Worm (Caenorhabditis elegans): ENCODE results near the gene F07E5.13.

The F07E5.13 gene

DNA sequence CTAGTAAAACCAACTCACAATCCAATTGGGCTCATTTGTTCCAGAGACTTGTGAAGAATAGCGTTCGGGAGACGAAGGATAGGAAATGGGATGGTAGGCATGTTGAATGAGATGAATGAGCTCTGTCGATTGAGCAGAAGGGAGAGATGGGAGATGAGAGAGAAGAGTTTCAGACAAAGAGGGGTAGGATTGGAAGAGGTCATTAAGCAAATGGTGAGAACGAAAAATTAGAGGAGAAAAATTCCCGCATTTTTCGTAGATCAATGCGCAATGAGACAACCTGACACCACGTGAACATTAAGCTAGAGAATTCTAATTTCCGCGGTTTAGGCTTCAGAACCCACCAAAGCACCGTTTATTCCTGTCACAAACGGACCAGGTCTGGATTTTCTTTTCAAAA lies at the start of gene F07E5.13:
Gene F07E5.13 (minus strand): TSS at position 101 of the 400 bp plus-strand sequence.
- TF ChIP-seq mep-1 (tag; optimal IDR thresholded peaks at IDR 0.05) (no peak), zip-8 (tag; optimal IDR thresholded peaks at IDR 0.05) (no peak)

DNA sequence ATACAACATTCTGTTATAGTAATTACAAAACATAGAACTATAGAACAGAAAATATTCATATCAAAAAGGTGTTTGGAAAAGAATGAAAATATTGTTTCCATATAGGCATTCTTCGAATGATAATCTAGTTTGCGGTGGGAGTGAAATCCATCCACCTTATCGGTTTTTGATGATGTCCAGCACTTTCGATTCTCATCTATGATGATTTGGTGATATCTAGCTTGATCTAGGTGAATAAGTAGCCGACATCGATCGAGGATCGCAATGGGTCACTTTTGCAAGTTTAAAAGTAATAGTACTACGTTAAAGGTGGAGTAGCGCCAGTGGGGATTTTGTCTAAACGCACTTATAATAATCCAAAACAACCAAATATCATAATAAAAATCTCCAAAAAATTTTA lies 49.1 kb upstream of the F07E5.13 start, which contains the start of gene R52.6:
Gene R52.6 (minus strand): TSS at position 101 of the 400 bp plus-strand sequence.
- no peak for TF ChIP-seq unc-39 (tag; optimal IDR thresholded peaks at IDR 0.05)
- TF ChIP-seq ham-2 (GFP tag; optimal IDR thresholded peaks at IDR 0.05): no peak
- TF ChIP-seq mep-1 (tag; optimal IDR thresholded peaks at IDR 0.05): no peak
- no peak for TF ChIP-seq elt-3 (tag; optimal IDR thresholded peaks at IDR 0.05)
- TF ChIP-seq bed-3 (GFP tag; optimal IDR thresholded peaks at IDR 0.05): no peak
- no peak for TF ChIP-seq ceh-83 (GFP tag; optimal IDR thresholded peaks at IDR 0.05)
- no peak for TF ChIP-seq snpc-4 (tag; optimal IDR thresholded peaks at IDR 0.05)
- no peak for TF ChIP-seq unc-120 (tag; optimal IDR thresholded peaks at IDR 0.05; ENCODE audit: poor library complexity, severe bottlenecking)
- no peak for TF ChIP-seq pha-4 (tag; optimal IDR thresholded peaks at IDR 0.05)
- TF ChIP-seq cnd-1 (tag; optimal IDR thresholded peaks at IDR 0.05): no peak
- TF ChIP-seq nhr-237 (tag; optimal IDR thresholded peaks at IDR 0.05): no peak
- no peak for TF ChIP-seq lin-32 (GFP tag; optimal IDR thresholded peaks at IDR 0.05)
- TF ChIP-seq mab-5 (tag; optimal IDR thresholded peaks at IDR 0.05): no peak

DNA sequence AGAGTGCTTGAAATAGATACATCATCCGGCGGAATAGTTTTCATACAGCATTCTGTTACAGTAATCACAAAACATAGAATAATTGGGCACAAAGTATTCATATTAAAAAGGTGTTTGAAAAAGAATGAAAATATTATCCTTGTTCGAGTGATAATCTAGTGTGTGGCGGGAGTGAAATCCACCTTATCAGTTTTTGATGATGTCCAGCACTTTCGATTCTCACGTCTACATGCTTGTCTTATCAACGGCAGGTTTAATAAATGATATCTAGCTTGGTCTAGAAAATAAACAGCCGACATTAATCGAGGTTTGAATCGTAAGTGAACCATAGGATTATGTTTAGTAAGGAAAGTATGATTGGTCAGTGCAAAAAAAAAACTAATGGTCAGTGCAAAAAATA lies 46.1 kb upstream of the F07E5.13 start, which contains the start of gene R52.5:
Gene R52.5 (minus strand): TSS at position 101 of the 400 bp plus-strand sequence.
- TF ChIP-seq lin-32 (GFP tag; optimal IDR thresholded peaks at IDR 0.05): no peak
- no peak for TF ChIP-seq sem-2 (GFP tag; optimal IDR thresholded peaks at IDR 0.05)
- no peak for TF ChIP-seq ceh-83 (GFP tag; optimal IDR thresholded peaks at IDR 0.05)
- TF ChIP-seq elt-1 (tag; optimal IDR thresholded peaks at IDR 0.05; ENCODE audit: borderline replicate concordance, insufficient read depth): no peak
- TF ChIP-seq tbx-8 (GFP tag; optimal IDR thresholded peaks at IDR 0.05): no peak
- TF ChIP-seq nhr-2 (tag; optimal IDR thresholded peaks at IDR 0.05): no peak
- TF ChIP-seq blmp-1 (tag; optimal IDR thresholded peaks at IDR 0.05): no peak
- no peak for TF ChIP-seq mep-1 (tag; optimal IDR thresholded peaks at IDR 0.05)
- no peak for TF ChIP-seq lin-13 (tag; optimal IDR thresholded peaks at IDR 0.05)
- TF ChIP-seq unc-39 (tag; optimal IDR thresholded peaks at IDR 0.05): no peak
- no peak for TF ChIP-seq ceh-39 (tag; optimal IDR thresholded peaks at IDR 0.05)
- TF ChIP-seq unc-62 (GFP tag; optimal IDR thresholded peaks at IDR 0.05): no peak
- no peak for TF ChIP-seq pha-4 (tag; optimal IDR thresholded peaks at IDR 0.05)
- TF ChIP-seq mab-5 (tag; optimal IDR thresholded peaks at IDR 0.05): no peak
- TF ChIP-seq flh-1 (GFP tag; optimal IDR thresholded peaks at IDR 0.05): no peak
- no peak for TF ChIP-seq ztf-11 (tag; optimal IDR thresholded peaks at IDR 0.05)
- no peak for TF ChIP-seq M03D4.4 (tag; optimal IDR thresholded peaks at IDR 0.05)
- no peak for TF ChIP-seq lsy-2 (tag; optimal IDR thresholded peaks at IDR 0.05)
- TF ChIP-seq nhr-237 (tag; optimal IDR thresholded peaks at IDR 0.05): no peak

DNA sequence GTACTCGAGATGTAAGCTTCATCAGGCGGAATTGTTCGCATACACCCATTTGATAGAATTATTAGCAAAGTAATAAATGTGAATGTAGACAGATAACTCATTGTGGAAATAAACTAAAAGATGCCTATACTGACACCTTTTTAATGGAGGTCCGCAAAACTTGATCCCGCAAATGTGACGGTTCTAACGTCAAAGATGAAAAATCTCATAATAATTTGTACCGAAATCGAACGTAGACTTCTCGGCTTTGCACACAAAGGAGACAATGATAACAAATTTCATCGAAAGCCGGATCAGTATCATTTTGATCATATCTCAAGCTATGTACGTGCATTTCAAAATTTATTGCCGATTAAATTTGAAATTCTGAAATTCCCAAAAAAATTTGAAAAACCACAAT lies 44.4 kb upstream of the F07E5.13 start, which contains the start of gene R52.4:
Gene R52.4 (minus strand): TSS at position 101 of the 400 bp plus-strand sequence.
- no peak for TF ChIP-seq flh-1 (GFP tag; optimal IDR thresholded peaks at IDR 0.05)
- TF ChIP-seq mab-5 (tag; optimal IDR thresholded peaks at IDR 0.05): no peak
- TF ChIP-seq nhr-2 (tag; optimal IDR thresholded peaks at IDR 0.05): no peak
- TF ChIP-seq ceh-39 (tag; optimal IDR thresholded peaks at IDR 0.05): no peak
- TF ChIP-seq ham-2 (GFP tag; optimal IDR thresholded peaks at IDR 0.05): no peak

DNA sequence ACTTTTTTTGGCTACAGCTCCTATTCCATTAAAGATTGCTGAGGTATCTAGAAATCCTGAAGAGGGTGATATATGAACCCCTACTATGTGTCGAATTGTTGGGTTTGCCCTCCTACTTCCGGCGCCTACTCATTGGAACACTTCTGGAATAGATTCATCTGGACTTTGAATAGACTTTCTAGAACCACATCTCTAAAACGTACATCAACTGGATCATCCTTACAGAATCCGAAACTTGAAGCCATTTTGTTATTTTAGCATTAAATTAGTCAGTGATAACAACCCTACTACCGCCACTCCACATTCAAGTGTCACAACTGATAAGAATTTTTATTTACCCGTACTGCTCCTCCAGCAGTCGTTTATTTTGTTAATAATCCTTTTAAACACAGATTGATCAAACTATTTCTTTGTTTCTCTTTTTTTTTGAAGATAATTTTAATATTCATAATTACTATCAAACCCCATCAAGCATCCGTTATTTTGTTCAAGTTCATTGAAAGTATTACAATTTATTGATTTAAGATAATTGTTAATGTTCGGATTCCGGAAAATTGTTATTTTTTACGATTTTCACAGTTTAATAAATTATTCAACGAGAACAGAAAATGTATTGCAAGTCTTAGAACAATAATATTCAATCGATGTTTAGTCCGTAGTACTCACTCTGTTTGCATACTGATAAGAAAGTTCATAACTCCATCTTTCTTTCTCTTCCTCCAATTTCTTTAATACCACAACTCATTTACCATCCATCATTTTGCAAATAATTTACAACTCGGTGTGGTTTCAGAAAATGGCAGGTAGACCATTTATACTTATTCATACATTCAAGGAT lies 35.5 kb upstream of the F07E5.13 start, which contains the start of gene math-42:
Gene math-42 (plus strand): TSS at position 788 of the 838 bp plus-strand sequence.
- TF ChIP-seq tbx-8 (GFP tag; optimal IDR thresholded peaks at IDR 0.05) (no peak), hlh-1 (tag; optimal IDR thresholded peaks at IDR 0.05) (no peak), blmp-1 (tag; optimal IDR thresholded peaks at IDR 0.05) (no peak), pha-4 (tag; optimal IDR thresholded peaks at IDR 0.05) (no peak), sptf-1 (tag; optimal IDR thresholded peaks at IDR 0.05) (no peak), lsy-2 (tag; optimal IDR thresholded peaks at IDR 0.05) (no peak), bed-3 (GFP tag; optimal IDR thresholded peaks at IDR 0.05) (no peak), flh-1 (GFP tag; optimal IDR thresholded peaks at IDR 0.05) (no peak), unc-39 (tag; optimal IDR thresholded peaks at IDR 0.05) (no peak), nhr-28 (tag; optimal IDR thresholded peaks at IDR 0.05) (no peak), snpc-4 (tag; optimal IDR thresholded peaks at IDR 0.05) (no peak), ham-2 (GFP tag; optimal IDR thresholded peaks at IDR 0.05) (no peak), ztf-11 (tag; optimal IDR thresholded peaks at IDR 0.05) (no peak), elt-1 (tag; optimal IDR thresholded peaks at IDR 0.05; ENCODE audit: borderline replicate concordance, insufficient read depth) (no peak), nhr-76 (tag; optimal IDR thresholded peaks at IDR 0.05) (no peak), elt-3 (tag; optimal IDR thresholded peaks at IDR 0.05) (no peak), mep-1 (tag; optimal IDR thresholded peaks at IDR 0.05) (no peak), mab-5 (tag; optimal IDR thresholded peaks at IDR 0.05) (no peak), lin-32 (GFP tag; optimal IDR thresholded peaks at IDR 0.05) (no peak)
